Worm (Caenorhabditis elegans): ENCODE data around the gene ugt-35.

DNA sequence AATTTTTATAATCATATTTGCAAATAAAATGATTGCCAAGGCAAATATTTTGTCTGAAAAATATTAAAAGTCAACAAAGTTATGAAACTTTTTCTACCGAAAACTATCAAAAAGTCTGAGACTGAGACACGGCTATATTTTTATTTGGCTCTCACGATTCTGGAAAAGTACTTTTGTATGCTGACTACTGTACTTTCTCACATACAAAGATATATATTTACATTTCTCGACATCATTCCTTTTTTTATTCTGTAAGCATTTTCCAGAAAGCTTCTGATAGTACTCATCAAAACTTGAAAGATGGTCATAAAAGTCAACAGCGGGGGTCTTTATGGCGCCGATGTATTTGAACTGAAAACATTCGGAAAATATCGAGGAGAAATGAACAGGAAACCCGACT, 5.9 kb downstream of the ugt-35 start, which contains the start of gene aqp-6:
- TF ChIP-seq tra-4 (tag; optimal IDR thresholded peaks at IDR 0.05) (no peak), flt-1 (GFP tag; IDR thresholded peaks at IDR 0.05) (no peak), B0310.2 (tag; optimal IDR thresholded peaks at IDR 0.05) (no peak), ama-1 (optimal IDR thresholded peaks at IDR 0.05) (no peak), hmg-4 (GFP tag; optimal IDR thresholded peaks at IDR 0.05) (no peak), tbx-11 (GFP tag; IDR thresholded peaks at IDR 0.05) (no peak), sea-1 (GFP tag; conservative IDR thresholded peaks at IDR 0.05) (no peak), hnd-1 (tag; optimal IDR thresholded peaks at IDR 0.05) (no peak), pes-1 (GFP tag; IDR thresholded peaks at IDR 0.05) (no peak), tbx-37 (GFP tag; conservative IDR thresholded peaks at IDR 0.05) (no peak), F13C5.2 (tag; optimal IDR thresholded peaks at IDR 0.05) (no peak)

Measured in whole organism, early embryonic.